Worm (Caenorhabditis elegans): Measurements from ENCODE around the gene snai-1.

snai-1 gene

ce11 chrIV:290387-290786, 23.1 kb downstream of the snai-1 start:
- TF ChIP-seq him-1 (tag; optimal IDR thresholded peaks at IDR 0.05): no peak
- no peak for TF ChIP-seq dao-5 (tag; optimal IDR thresholded peaks at IDR 0.05)
- no peak for TF ChIP-seq W03F9.2 (tag; optimal IDR thresholded peaks at IDR 0.05)

- TF ChIP-seq him-1 (tag; optimal IDR thresholded peaks at IDR 0.05) (no peak), W03F9.2 (tag; optimal IDR thresholded peaks at IDR 0.05) (no peak), dao-5 (tag; optimal IDR thresholded peaks at IDR 0.05) (no peak)
Measured at ce11 chrIV:288027-288426, 25.5 kb downstream of the snai-1 start, which contains the start of gene T21D12.14. TSS of gene T21D12.14 (minus strand) at chrIV:288127.

ce11 chrIV:283347-283746, 30.2 kb downstream of the snai-1 start, which contains the start of gene best-19:
TSS of gene best-19 (plus strand) at chrIV:283647.
- TF ChIP-seq W03F9.2 (tag; optimal IDR thresholded peaks at IDR 0.05): no peak

- no peak for TF ChIP-seq him-1 (tag; optimal IDR thresholded peaks at IDR 0.05)
- TF ChIP-seq dao-5 (tag; optimal IDR thresholded peaks at IDR 0.05): no peak
- TF ChIP-seq W03F9.2 (tag; optimal IDR thresholded peaks at IDR 0.05): no peak
Measured at ce11 chrIV:282008-282407, 31.5 kb downstream of the snai-1 start.

- TF ChIP-seq him-1 (tag; optimal IDR thresholded peaks at IDR 0.05) (no peak), dao-5 (tag; optimal IDR thresholded peaks at IDR 0.05) (no peak), W03F9.2 (tag; optimal IDR thresholded peaks at IDR 0.05) (no peak)
Measured at ce11 chrIV:278284-278683, 35.2 kb downstream of the snai-1 start.

- TF ChIP-seq W03F9.2 (tag; optimal IDR thresholded peaks at IDR 0.05): no peak
- TF ChIP-seq him-1 (tag; optimal IDR thresholded peaks at IDR 0.05): no peak
- no peak for TF ChIP-seq dao-5 (tag; optimal IDR thresholded peaks at IDR 0.05)
Measured at ce11 chrIV:275146-275545, 38.4 kb downstream of the snai-1 start.

ce11 chrIV:274185-274584, 39.3 kb downstream of the snai-1 start, which contains the start of gene sma-10:
TSS of gene sma-10 (plus strand) at chrIV:274420.
- TF ChIP-seq him-1 (tag; optimal IDR thresholded peaks at IDR 0.05): no peak
- no peak for TF ChIP-seq W03F9.2 (tag; optimal IDR thresholded peaks at IDR 0.05)
- no peak for TF ChIP-seq dao-5 (tag; optimal IDR thresholded peaks at IDR 0.05)

ce11 chrIV:273299-273698, 40.2 kb downstream of the snai-1 start, which contains the start of gene srh-282:
TSS of gene srh-282 (minus strand) at chrIV:273399.
- no peak for TF ChIP-seq W03F9.2 (tag; optimal IDR thresholded peaks at IDR 0.05)
- no peak for TF ChIP-seq him-1 (tag; optimal IDR thresholded peaks at IDR 0.05)
- no peak for TF ChIP-seq dao-5 (tag; optimal IDR thresholded peaks at IDR 0.05)

ce11 chrIV:269107-269506, 44.4 kb downstream of the snai-1 start, which contains the start of gene T21D12.11:
TSS of gene T21D12.11 (plus strand) at chrIV:269407.
- TF ChIP-seq him-1 (tag; optimal IDR thresholded peaks at IDR 0.05) (no peak), dao-5 (tag; optimal IDR thresholded peaks at IDR 0.05) (no peak), W03F9.2 (tag; optimal IDR thresholded peaks at IDR 0.05) (no peak)

- no peak for TF ChIP-seq dao-5 (tag; optimal IDR thresholded peaks at IDR 0.05)
- TF ChIP-seq him-1 (tag; optimal IDR thresholded peaks at IDR 0.05): no peak
- TF ChIP-seq W03F9.2 (tag; optimal IDR thresholded peaks at IDR 0.05): no peak
Measured at ce11 chrIV:266148-266547, 47.4 kb downstream of the snai-1 start, which contains the start of gene T21D12.12. TSS of gene T21D12.12 (plus strand) at chrIV:266448.

- TF ChIP-seq dao-5 (tag; optimal IDR thresholded peaks at IDR 0.05) (no peak), W03F9.2 (tag; optimal IDR thresholded peaks at IDR 0.05) (no peak), him-1 (tag; optimal IDR thresholded peaks at IDR 0.05) (no peak)
Measured at ce11 chrIV:264182-264709, 49.3 kb downstream of the snai-1 start, which contains the start of gene pat-6. TSS of gene pat-6 (minus strand) at chrIV:264232.

ce11 chrIV:262460-262859, 51.1 kb downstream of the snai-1 start:
- TF ChIP-seq him-1 (tag; optimal IDR thresholded peaks at IDR 0.05): no peak
- no peak for TF ChIP-seq dao-5 (tag; optimal IDR thresholded peaks at IDR 0.05)
- TF ChIP-seq W03F9.2 (tag; optimal IDR thresholded peaks at IDR 0.05): no peak

- TF ChIP-seq dao-5 (tag; optimal IDR thresholded peaks at IDR 0.05) (no peak), him-1 (tag; optimal IDR thresholded peaks at IDR 0.05) (no peak), W03F9.2 (tag; optimal IDR thresholded peaks at IDR 0.05) (no peak)
Measured at ce11 chrIV:261607-262006, 51.9 kb downstream of the snai-1 start, which contains the start of gene pqbp-1.1. TSS of gene pqbp-1.1 (minus strand) at chrIV:261683.
